Fruit fly (Drosophila melanogaster) whole organism, embryonic: ENCODE data around the gene Gga.

ENCODE experiments used
- Bgb ChIP-seq: fragments of 200-800 bp; sonication (Bioruptor generic); IDR thresholded peaks from 2 replicates; pipeline ENCODE4 v1.3.6; 2022; ENCODE audit warnings: missing biosample characterization, missing genetic modification characterization; ENCODE audit not compliant: partially characterized antibody
- CG10565 ChIP-seq: fragments of 200-800 bp; sonication (Bioruptor generic); optimal IDR thresholded peaks from 3 replicates; lab custom pipeline; 2016; ENCODE audit warnings: missing biosample characterization, mild to moderate bottlenecking, missing genetic modification characterization
- CG11247 ChIP-seq: fragments of 200-800 bp; sonication (Bioruptor generic); IDR thresholded peaks from 2 replicates; pipeline ENCODE4 v1.3.6; 2022; ENCODE audit warnings: missing biosample characterization, missing genetic modification characterization
- CG11560 ChIP-seq: fragments of 200-800 bp; sonication (Bioruptor generic); IDR thresholded peaks from 3 replicates; pipeline ENCODE4 v1.3.6; 2022; ENCODE audit warnings: missing biosample characterization, missing genetic modification characterization
- CG13296 ChIP-seq: fragments of 200-800 bp; sonication (Bioruptor generic); optimal IDR thresholded peaks from 3 replicates; lab custom pipeline; 2018; ENCODE audit warnings: missing biosample characterization, mild to moderate bottlenecking, missing genetic modification characterization
- CG15073 ChIP-seq: fragments of 200-800 bp; sonication (Bioruptor generic); optimal IDR thresholded peaks from 2 replicates; lab custom pipeline; 2016; ENCODE audit warnings: missing biosample characterization, missing genetic modification characterization
- CG15696 ChIP-seq: fragments of 200-800 bp; sonication (Bioruptor generic); optimal IDR thresholded peaks from 2 replicates; lab custom pipeline; 2019; ENCODE audit warnings: missing biosample characterization, mild to moderate bottlenecking, missing genetic modification characterization, moderate library complexity
- CG16815 ChIP-seq: fragments of 200-800 bp; sonication (Bioruptor generic); optimal IDR thresholded peaks from 3 replicates; lab custom pipeline; 2017; ENCODE audit warnings: missing biosample characterization, mild to moderate bottlenecking, missing genetic modification characterization
- CG30431 ChIP-seq: fragments of 200-800 bp; sonication (Bioruptor generic); optimal IDR thresholded peaks from 2 replicates; lab custom pipeline; 2017; ENCODE audit warnings: missing biosample characterization, missing genetic modification characterization
- CG31388 ChIP-seq: fragments of 200-800 bp; sonication (Bioruptor generic); optimal IDR thresholded peaks from 2 replicates; lab custom pipeline; 2016; ENCODE audit warnings: missing biosample characterization, missing genetic modification characterization
- CG34376 ChIP-seq: fragments of 200-800 bp; sonication (Bioruptor generic); optimal IDR thresholded peaks from 2 replicates; lab custom pipeline; 2018; ENCODE audit warnings: missing biosample characterization, mild to moderate bottlenecking, missing genetic modification characterization
- CG34422 ChIP-seq: fragments of 200-800 bp; sonication (Bioruptor generic); IDR thresholded peaks from 3 replicates; pipeline ENCODE4 v1.3.6; 2022; ENCODE audit warnings: missing biosample characterization, missing genetic modification characterization
- CG3838 ChIP-seq: fragments of 200-800 bp; sonication (Bioruptor generic); optimal IDR thresholded peaks from 3 replicates; lab custom pipeline; 2016; ENCODE audit warnings: missing biosample characterization, missing genetic modification characterization
- CG5245 ChIP-seq: fragments of 200-800 bp; sonication (Bioruptor generic); optimal IDR thresholded peaks from 3 replicates; lab custom pipeline; 2016; ENCODE audit warnings: missing biosample characterization, missing genetic modification characterization
- CG5953 ChIP-seq: fragments of 200-800 bp; sonication (Bioruptor generic); IDR thresholded peaks from 2 replicates; pipeline ENCODE4 v1.3.6; 2022; ENCODE audit warnings: missing biosample characterization, missing genetic modification characterization
- CG6654 ChIP-seq: fragments of 200-800 bp; sonication (Bioruptor generic); optimal IDR thresholded peaks from 2 replicates; lab custom pipeline; 2017; ENCODE audit warnings: missing biosample characterization, mild to moderate bottlenecking, missing genetic modification characterization
- CG6854 ChIP-seq: fragments of 200-800 bp; sonication (Bioruptor generic); optimal IDR thresholded peaks from 3 replicates; lab custom pipeline; 2017; ENCODE audit warnings: missing biosample characterization, mild to moderate bottlenecking, missing genetic modification characterization
- CG7745 ChIP-seq: fragments of 200-800 bp; sonication (Bioruptor generic); optimal IDR thresholded peaks from 2 replicates; lab custom pipeline; 2018; ENCODE audit warnings: missing biosample characterization, mild to moderate bottlenecking, missing genetic modification characterization, moderate library complexity
- CG7839 ChIP-seq: fragments of 200-800 bp; sonication (Bioruptor generic); optimal IDR thresholded peaks from 3 replicates; lab custom pipeline; 2018; ENCODE audit warnings: missing biosample characterization, mild to moderate bottlenecking, missing genetic modification characterization, moderate library complexity
- CG9215 ChIP-seq: fragments of 200-800 bp; sonication (Bioruptor generic); IDR thresholded peaks from 2 replicates; pipeline ENCODE4 v1.3.6; 2022; ENCODE audit warnings: missing biosample characterization, missing genetic modification characterization
- Chrac-16 ChIP-seq: fragments of 200-800 bp; sonication (Bioruptor generic); optimal IDR thresholded peaks from 3 replicates; lab custom pipeline; 2016; ENCODE audit warnings: missing biosample characterization, missing genetic modification characterization
- CkIIα-i1 ChIP-seq: fragments of 200-800 bp; sonication (Bioruptor generic); IDR thresholded peaks from 2 replicates; pipeline ENCODE4 v1.3.6; 2022; ENCODE audit warnings: missing biosample characterization, missing genetic modification characterization
- E2f1 ChIP-seq: fragments of 200-800 bp; sonication (Bioruptor generic); IDR thresholded peaks from 2 replicates; pipeline ENCODE4 v1.3.6; 2022; ENCODE audit warnings: missing biosample characterization, missing genetic modification characterization
- Fer1 ChIP-seq: fragments of 200-800 bp; sonication (Bioruptor generic); optimal IDR thresholded peaks from 2 replicates; lab custom pipeline; 2017; ENCODE audit warnings: missing biosample characterization, mild to moderate bottlenecking, missing genetic modification characterization
- HLH54F ChIP-seq: fragments of 200-800 bp; sonication (Bioruptor generic); optimal IDR thresholded peaks from 3 replicates; lab custom pipeline; 2016; ENCODE audit warnings: missing biosample characterization, missing genetic modification characterization
- HmgD ChIP-seq: fragments of 200-800 bp; sonication (Bioruptor generic); optimal IDR thresholded peaks from 3 replicates; lab custom pipeline; 2016; ENCODE audit warnings: missing biosample characterization, missing genetic modification characterization
- Kr ChIP-seq: fragments of 200-800 bp; sonication (Bioruptor generic); optimal IDR thresholded peaks from 2 replicates; lab custom pipeline; 2017; ENCODE audit warnings: missing biosample characterization, mild to moderate bottlenecking, missing genetic modification characterization
- Nf-YC ChIP-seq: fragments of 200-800 bp; optimal IDR thresholded peaks from 3 replicates; lab custom pipeline; 2019; ENCODE audit warnings: missing biosample characterization, mild to moderate bottlenecking, missing genetic modification characterization, moderate library complexity
- Pdp1 ChIP-seq, 2 experiments: fragments of 200-800 bp; sonication (Bioruptor generic); optimal IDR thresholded peaks; 3 replicates each; lab custom pipeline; 2016; ENCODE audit warnings: missing biosample characterization in 2 of 2, missing genetic modification characterization in 2 of 2, mild to moderate bottlenecking in 1 of 2, moderate library complexity in 1 of 2
- Ssrp ChIP-seq: fragments of 200-800 bp; sonication (Bioruptor generic); optimal IDR thresholded peaks from 2 replicates; lab custom pipeline; 2018; ENCODE audit warnings: missing biosample characterization, mild to moderate bottlenecking, missing genetic modification characterization, moderate library complexity
- Trl ChIP-seq, 3 experiments: fragments of >200 bp in 2 of 3; fragments of 200-800 bp in 1 of 3; sonication (Bioruptor generic) in 1 of 3; optimal IDR thresholded peaks; 2 replicates in 1 of 3; 3 replicates in 2 of 3; lab custom pipeline; 2016 to 2017; ENCODE audit warnings: missing biosample characterization in 1 of 3, missing genetic modification characterization in 1 of 3
- Xrp1 ChIP-seq: fragments of 200-800 bp; sonication (Bioruptor generic); IDR thresholded peaks from 2 replicates; pipeline ENCODE4 v1.3.6; 2022; ENCODE audit warnings: missing biosample characterization, missing genetic modification characterization
- az2 ChIP-seq: fragments of 200-800 bp; sonication (Bioruptor generic); optimal IDR thresholded peaks from 3 replicates; lab custom pipeline; 2016; ENCODE audit warnings: missing biosample characterization, missing genetic modification characterization
- cg ChIP-seq: fragments of 200-800 bp; sonication (Bioruptor generic); optimal IDR thresholded peaks from 3 replicates; lab custom pipeline; 2019; ENCODE audit warnings: missing biosample characterization, mild to moderate bottlenecking, missing genetic modification characterization, moderate library complexity
- ci ChIP-seq: fragments of 200-800 bp; sonication (Bioruptor generic); IDR thresholded peaks from 3 replicates; pipeline ENCODE4 v1.3.6; 2022; ENCODE audit warnings: missing biosample characterization, missing genetic modification characterization
- fru ChIP-seq: fragments of >200 bp; optimal IDR thresholded peaks from 2 replicates; lab custom pipeline; 2017
- gce ChIP-seq: fragments of 200-800 bp; sonication (Bioruptor generic); IDR thresholded peaks from 3 replicates; pipeline ENCODE4 v1.3.6; 2022; ENCODE audit warnings: missing biosample characterization, missing genetic modification characterization
- gsb-n ChIP-seq: fragments of 200-800 bp; sonication (Bioruptor generic); optimal IDR thresholded peaks from 3 replicates; lab custom pipeline; 2018; ENCODE audit warnings: missing biosample characterization, mild to moderate bottlenecking, missing genetic modification characterization
- hb ChIP-seq: fragments of 200-800 bp; sonication (Bioruptor generic); IDR thresholded peaks from 3 replicates; pipeline ENCODE4 v1.3.6; 2022; ENCODE audit warnings: missing biosample characterization, missing genetic modification characterization; ENCODE audit not compliant: partially characterized antibody
- jigr1 ChIP-seq: fragments of 200-800 bp; sonication (Bioruptor generic); IDR thresholded peaks from 3 replicates; pipeline ENCODE4 v1.3.6; 2022; ENCODE audit warnings: missing biosample characterization, missing genetic modification characterization
- kah ChIP-seq: fragments of 200-800 bp; sonication (Bioruptor generic); optimal IDR thresholded peaks from 2 replicates; lab custom pipeline; 2018; ENCODE audit warnings: missing biosample characterization, mild to moderate bottlenecking, missing genetic modification characterization
- org-1 ChIP-seq: fragments of 200-800 bp; sonication (Bioruptor generic); optimal IDR thresholded peaks from 2 replicates; lab custom pipeline; 2017; ENCODE audit warnings: missing biosample characterization, missing genetic modification characterization
- pan ChIP-seq, 4 experiments: fragments of >200 bp in 3 of 4; fragments of 200-800 bp in 1 of 4; sonication (Bioruptor generic) in 1 of 4; optimal IDR thresholded peaks in 3 of 4; IDR thresholded peaks in 1 of 4; 2 replicates each; pipeline versions ENCODE4 v1.3.6 to Lab custom; 2017 to 2022; ENCODE audit warnings: missing biosample characterization in 2 of 4, missing genetic modification characterization in 2 of 4, mixed read lengths in 1 of 4
- pzg ChIP-seq: fragments of 200-800 bp; sonication (Bioruptor generic); optimal IDR thresholded peaks from 3 replicates; lab custom pipeline; 2018; ENCODE audit warnings: missing biosample characterization, mild to moderate bottlenecking, missing genetic modification characterization, moderate library complexity
- ro ChIP-seq: fragments of 200-800 bp; sonication (Bioruptor generic); IDR thresholded peaks from 2 replicates; pipeline ENCODE4 v1.3.6; 2022; ENCODE audit warnings: missing biosample characterization, missing genetic modification characterization
- shn ChIP-seq: fragments of 200-800 bp; sonication (Bioruptor generic); optimal IDR thresholded peaks from 3 replicates; lab custom pipeline; 2016; ENCODE audit warnings: missing biosample characterization, missing genetic modification characterization
- slou ChIP-seq: fragments of 200-800 bp; sonication (Bioruptor generic); optimal IDR thresholded peaks from 3 replicates; lab custom pipeline; 2016; ENCODE audit warnings: missing biosample characterization, missing genetic modification characterization
- usp ChIP-seq: fragments of >200 bp; optimal IDR thresholded peaks from 2 replicates; lab custom pipeline; 2017; ENCODE audit warnings: missing biosample characterization, missing genetic modification characterization
- zf30C ChIP-seq: fragments of 200-800 bp; sonication (Bioruptor generic); optimal IDR thresholded peaks from 3 replicates; lab custom pipeline; 2018; ENCODE audit warnings: missing biosample characterization, mild to moderate bottlenecking, missing genetic modification characterization

Gga gene

dm6 chrX:9585359-9586002 is 15.3 kb upstream of the Gga start, which contains the start of gene Hex-A (continued):
- TF ChIP-seq CG34376 = peak; percentile 100
- TF ChIP-seq CG31388 (GFP tag; lab: Kevin White, UChicago) = peak; percentile 74
- TF ChIP-seq CG16815 (GFP tag; lab: Kevin White, UChicago) = peak; percentile 80
- TF ChIP-seq CG3838 (GFP tag; lab: Kevin White, UChicago) = peak; percentile 90
- TF ChIP-seq shn = peak; percentile 88
- peak; percentile 56; the same call in 2 of the 3 replicates for TF ChIP-seq CG11560 (tag; lab: Robert Waterston, UW)
- TF ChIP-seq jigr1 (GFP tag; lab: Robert Waterston, UW) = peak; percentile 67; the same call in 2 of the 3 replicates
- TF ChIP-seq CG5953 (GFP tag; lab: Robert Waterston, UW) = peak; percentile 88
- TF ChIP-seq HLH54F (GFP tag; lab: Kevin White, UChicago) = peak; percentile 94
- TF ChIP-seq hb (GFP tag; lab: Robert Waterston, UW) = no peak
- TF ChIP-seq pan (optimal IDR thresholded peaks at IDR 0.05; lab: Kevin White, UChicago) = no peak
- peak in 1 of 2 experiments; percentile 92 for TF ChIP-seq pan (GFP tag; optimal IDR thresholded peaks at IDR 0.05 in 1 of 2, IDR thresholded peaks at IDR 0.05 in 1 of 2)
- TF ChIP-seq CG7745 (tag; lab: Kevin White, UChicago) = no peak
- TF ChIP-seq cg = peak; percentile 70
- peak; percentile 99 for TF ChIP-seq Fer1 (GFP tag; lab: Kevin White, UChicago)
- peak; percentile 87 for TF ChIP-seq CG11247
- TF ChIP-seq CG10565 (GFP tag; lab: Kevin White, UChicago) = peak; percentile 73
- TF ChIP-seq CG34422 (GFP tag; lab: Robert Waterston, UW) = peak; percentile 86
- TF ChIP-seq CG6654 = peak; percentile 86
- peak; percentile 91 for TF ChIP-seq az2
- peak; percentile 78 for TF ChIP-seq slou (GFP tag; lab: Kevin White, UChicago)
- peak; percentile 79 for TF ChIP-seq CG9215 (GFP tag; lab: Robert Waterston, UW)
- TF ChIP-seq Trl (optimal IDR thresholded peaks at IDR 0.05; lab: Kevin White, UChicago) = peak; percentile 84 to 91
- peak; percentile 94 for TF ChIP-seq Trl (GFP tag; optimal IDR thresholded peaks at IDR 0.05; lab: Kevin White, UChicago)
- TF ChIP-seq ci (GFP tag; lab: Robert Waterston, UW) = peak; percentile 84
- TF ChIP-seq Bgb = peak; percentile 54; the same call in 1 of the 2 replicates
- TF ChIP-seq org-1 (GFP tag; lab: Kevin White, UChicago) = peak; percentile 96
- TF ChIP-seq CG5245 (GFP tag; lab: Kevin White, UChicago) = peak; percentile 78
- peak; percentile 86 for TF ChIP-seq E2f1
- TF ChIP-seq kah (GFP tag; lab: Kevin White, UChicago) = peak; percentile 92
- peak; percentile 50 for TF ChIP-seq CG15073 (GFP tag; lab: Kevin White, UChicago)
- TF ChIP-seq CG7839 (tag; lab: Kevin White, UChicago) = peak; percentile 98
- peak; percentile 59 for TF ChIP-seq ro (GFP tag; lab: Robert Waterston, UW)
- TF ChIP-seq Chrac-16 (GFP tag; lab: Kevin White, UChicago) = peak; percentile 79
- TF ChIP-seq pzg (GFP tag; lab: Kevin White, UChicago) = peak; percentile 18
- TF ChIP-seq gsb-n = peak; percentile 95
- TF ChIP-seq CG6854 (GFP tag; lab: Kevin White, UChicago) = peak; percentile 99
- TF ChIP-seq usp = no peak
- peak; percentile 86 for TF ChIP-seq gce (GFP tag; lab: Robert Waterston, UW)
- peak; percentile 99 for TF ChIP-seq CG13296 (GFP tag; lab: Kevin White, UChicago)
- no peak for TF ChIP-seq fru (lab: Kevin White, UChicago)
- TF ChIP-seq Kr = no peak
- peak; percentile 94 for TF ChIP-seq Nf-YC (tag; lab: Kevin White, UChicago)
- peak; percentile 91 to 94 for TF ChIP-seq Pdp1 (GFP tag; optimal IDR thresholded peaks at IDR 0.05; lab: Kevin White, UChicago)
- TF ChIP-seq HmgD = peak; percentile 76
- TF ChIP-seq zf30C (GFP tag; lab: Kevin White, UChicago) = peak; percentile 4
- peak; percentile 14; the same call in 1 of the 2 replicates for TF ChIP-seq CkIIα-i1 (GFP tag; lab: Robert Waterston, UW)
- peak; percentile 97 for TF ChIP-seq Ssrp
- TF ChIP-seq CG30431 = peak; percentile 84
- peak; percentile 84 for TF ChIP-seq CG15696 (tag; lab: Kevin White, UChicago)
- peak; percentile 93 for TF ChIP-seq Xrp1 (GFP tag; lab: Robert Waterston, UW)
